ENCODE assay signal across 1 fruit fly cellular context in the genomic region with DNA sequence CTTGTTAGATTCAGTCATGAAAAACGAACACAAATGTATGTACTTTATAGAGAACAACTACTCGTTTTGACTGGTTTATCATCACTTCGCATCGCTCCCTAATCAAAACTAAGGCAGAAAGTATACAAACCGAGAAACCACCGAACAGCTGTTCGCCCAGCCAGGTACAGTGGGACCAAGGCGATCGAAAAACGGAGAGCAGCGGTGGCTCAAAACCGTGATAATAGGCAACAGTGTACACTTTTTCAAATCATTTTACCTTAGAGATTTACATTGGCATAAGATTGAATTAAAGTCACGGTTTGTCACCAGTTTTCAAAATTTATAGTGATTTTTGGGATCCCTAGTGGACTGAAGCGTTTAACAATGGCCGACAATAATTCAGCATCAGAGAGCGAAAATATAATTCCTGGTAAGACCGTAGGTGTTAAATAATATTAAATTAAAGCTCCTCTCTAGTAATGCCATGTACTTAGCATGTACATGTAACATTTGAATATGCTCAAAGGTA.
TF ChIP-seq lines count a peak whose summit lies in the region.

Gene CG42233, minus strand, starts transcription at position 51 of the 511 bp plus-strand sequence.
Gene CG1971, plus strand, starts transcription at position 241 of the 511 bp plus-strand sequence.

TF ChIP-seq in whole organism, embryonic, 481 proteins besides CTCF, POLR2A, EP300 and RAD21 (continued from another document and continues in another):
- 0 out of 2 replicates have a peak, but pooled peaks have one; percentile 23 for TF ChIP-seq lmd (GFP tag; IDR thresholded peaks at IDR 0.05; lab: Robert Waterston, UW)
- TF ChIP-seq dmrt99B (tag; optimal IDR thresholded peaks at IDR 0.05; lab: Kevin White, UChicago) = no peak
- no peak for TF ChIP-seq insv (GFP tag; optimal IDR thresholded peaks at IDR 0.05; lab: Kevin White, UChicago)
- 0 out of 2 replicates have a peak, but pooled peaks have one; percentile 39 for TF ChIP-seq sna (GFP tag; IDR thresholded peaks at IDR 0.05; lab: Robert Waterston, UW; ENCODE audit: partially characterized antibody)
- TF ChIP-seq exex (tag; optimal IDR thresholded peaks at IDR 0.05; lab: Kevin White, UChicago) = no peak
- TF ChIP-seq CG7839 (tag; optimal IDR thresholded peaks at IDR 0.05; lab: Kevin White, UChicago) = no peak
- TF ChIP-seq HmgZ (tag; optimal IDR thresholded peaks at IDR 0.05; lab: Kevin White, UChicago) = peak; percentile 3
- no peak for TF ChIP-seq hkb (optimal IDR thresholded peaks at IDR 0.05; lab: Kevin White, UChicago)
- no peak; the same call in 1 of the 2 replicates for TF ChIP-seq hkb (GFP tag; IDR thresholded peaks at IDR 0.05; lab: Robert Waterston, UW)
- no peak for TF ChIP-seq CG11456 (GFP tag; IDR thresholded peaks at IDR 0.05; lab: Robert Waterston, UW)
- no peak for TF ChIP-seq Trl (optimal IDR thresholded peaks at IDR 0.05; lab: Kevin White, UChicago)
- peak; percentile 3 for TF ChIP-seq Trl (GFP tag; optimal IDR thresholded peaks at IDR 0.05; lab: Kevin White, UChicago)
- TF ChIP-seq CG14441 (GFP tag; IDR thresholded peaks at IDR 0.05; lab: Robert Waterston, UW) = peak; percentile 52; the same call in 1 of the 2 replicates
- no peak for TF ChIP-seq Hmr (GFP tag; optimal IDR thresholded peaks at IDR 0.05; lab: Kevin White, UChicago)
- no peak for TF ChIP-seq CG15073 (GFP tag; optimal IDR thresholded peaks at IDR 0.05; lab: Kevin White, UChicago)
- TF ChIP-seq CG4404 (GFP tag; IDR thresholded peaks at IDR 0.05; lab: Robert Waterston, UW) = no peak
- TF ChIP-seq HLH54F (GFP tag; optimal IDR thresholded peaks at IDR 0.05; lab: Kevin White, UChicago) = peak; percentile 19
- no peak for TF ChIP-seq CG8089 (GFP tag; optimal IDR thresholded peaks at IDR 0.05; lab: Kevin White, UChicago)
- TF ChIP-seq lilli (GFP tag; optimal IDR thresholded peaks at IDR 0.05; lab: Kevin White, UChicago) = no peak
- no peak for TF ChIP-seq CG1792 (GFP tag; optimal IDR thresholded peaks at IDR 0.05; lab: Kevin White, UChicago)
- no peak for TF ChIP-seq so (GFP tag; IDR thresholded peaks at IDR 0.05; lab: Robert Waterston, UW)
- TF ChIP-seq Ssrp (tag; optimal IDR thresholded peaks at IDR 0.05; lab: Kevin White, UChicago) = no peak
- TF ChIP-seq CG18619 (GFP tag; optimal IDR thresholded peaks at IDR 0.05; lab: Kevin White, UChicago) = no peak
- no peak for TF ChIP-seq br (optimal IDR thresholded peaks at IDR 0.05; lab: Kevin White, UChicago)
- TF ChIP-seq sr (GFP tag; IDR thresholded peaks at IDR 0.05; lab: Robert Waterston, UW) = no peak
- peak; percentile 58 for TF ChIP-seq slbo (GFP tag; IDR thresholded peaks at IDR 0.05; lab: Robert Waterston, UW)
- TF ChIP-seq Mes4 (GFP tag; optimal IDR thresholded peaks at IDR 0.05; lab: Kevin White, UChicago) = no peak
- TF ChIP-seq phol (tag; optimal IDR thresholded peaks at IDR 0.05; lab: Kevin White, UChicago) = peak; percentile 52
- TF ChIP-seq ro (GFP tag; IDR thresholded peaks at IDR 0.05; lab: Robert Waterston, UW) = no peak
- no peak for TF ChIP-seq fd64A (GFP tag; optimal IDR thresholded peaks at IDR 0.05; lab: Kevin White, UChicago)
- peak; percentile 13 for TF ChIP-seq CG1233 (GFP tag; optimal IDR thresholded peaks at IDR 0.05; lab: Kevin White, UChicago)
- peak; percentile 58; the same call in 1 of the 2 replicates for TF ChIP-seq CG11696 (GFP tag; IDR thresholded peaks at IDR 0.05; lab: Robert Waterston, UW)
- TF ChIP-seq ash1 (GFP tag; optimal IDR thresholded peaks at IDR 0.05; lab: Kevin White, UChicago) = no peak
- no peak for TF ChIP-seq CG12769 (tag; optimal IDR thresholded peaks at IDR 0.05; lab: Kevin White, UChicago)
- TF ChIP-seq tll (GFP tag; optimal IDR thresholded peaks at IDR 0.05; lab: Kevin White, UChicago) = no peak
- TF ChIP-seq HmgD (GFP tag; optimal IDR thresholded peaks at IDR 0.05; lab: Kevin White, UChicago) = no peak
- TF ChIP-seq CG17359 (tag; optimal IDR thresholded peaks at IDR 0.05; lab: Kevin White, UChicago) = no peak
- TF ChIP-seq kay (GFP tag; optimal IDR thresholded peaks at IDR 0.05; lab: Kevin White, UChicago) = no peak
- TF ChIP-seq eve (GFP tag; optimal IDR thresholded peaks at IDR 0.05; lab: Kevin White, UChicago) = no peak
- TF ChIP-seq dpn (GFP tag; optimal IDR thresholded peaks at IDR 0.05; lab: Kevin White, UChicago) = no peak
- peak; percentile 25 for TF ChIP-seq her (GFP tag; optimal IDR thresholded peaks at IDR 0.05; lab: Kevin White, UChicago)
- TF ChIP-seq CG15011 (GFP tag; optimal IDR thresholded peaks at IDR 0.05; lab: Kevin White, UChicago) = no peak
- no peak for TF ChIP-seq Hand (GFP tag; optimal IDR thresholded peaks at IDR 0.05; lab: Kevin White, UChicago)
- TF ChIP-seq CG6813 (GFP tag; optimal IDR thresholded peaks at IDR 0.05; lab: Kevin White, UChicago) = no peak
- no peak for TF ChIP-seq CG5953 (GFP tag; IDR thresholded peaks at IDR 0.05; lab: Robert Waterston, UW)
- no peak for TF ChIP-seq wek (GFP tag; optimal IDR thresholded peaks at IDR 0.05; lab: Kevin White, UChicago)
- no peak for TF ChIP-seq Lhr (GFP tag; optimal IDR thresholded peaks at IDR 0.05; lab: Kevin White, UChicago)
- no peak for TF ChIP-seq ac (GFP tag; optimal IDR thresholded peaks at IDR 0.05; lab: Kevin White, UChicago)
- no peak for TF ChIP-seq lola (GFP tag; optimal IDR thresholded peaks at IDR 0.05; lab: Kevin White, UChicago)
- TF ChIP-seq CG7271 (tag; optimal IDR thresholded peaks at IDR 0.05; lab: Kevin White, UChicago) = no peak
- TF ChIP-seq CG6689 (GFP tag; IDR thresholded peaks at IDR 0.05; lab: Robert Waterston, UW) = no peak
- TF ChIP-seq CG4424 (GFP tag; optimal IDR thresholded peaks at IDR 0.05; lab: Kevin White, UChicago) = no peak
- TF ChIP-seq Taf1 (GFP tag; IDR thresholded peaks at IDR 0.05; lab: Robert Waterston, UW) = peak; percentile 14; the same call in 1 of the 2 replicates
- no peak for TF ChIP-seq CG6654 (GFP tag; optimal IDR thresholded peaks at IDR 0.05; lab: Kevin White, UChicago)
- no peak for TF ChIP-seq CG12659 (GFP tag; optimal IDR thresholded peaks at IDR 0.05; lab: Kevin White, UChicago)
- TF ChIP-seq Dll (GFP tag; IDR thresholded peaks at IDR 0.05; lab: Robert Waterston, UW; ENCODE audit: partially characterized antibody) = peak; percentile 48; the same call in 1 of the 4 replicates
- TF ChIP-seq lab (GFP tag; optimal IDR thresholded peaks at IDR 0.05; lab: Kevin White, UChicago) = no peak
- TF ChIP-seq CG10462 (GFP tag; optimal IDR thresholded peaks at IDR 0.05; lab: Kevin White, UChicago) = no peak
- TF ChIP-seq CHES-1-like (GFP tag; optimal IDR thresholded peaks at IDR 0.05; lab: Kevin White, UChicago) = no peak
- TF ChIP-seq lov (optimal IDR thresholded peaks at IDR 0.05; lab: Kevin White, UChicago) = no peak
- no peak for TF ChIP-seq lov (GFP tag; IDR thresholded peaks at IDR 0.05; lab: Robert Waterston, UW)
- TF ChIP-seq CG33557 (GFP tag; optimal IDR thresholded peaks at IDR 0.05; lab: Kevin White, UChicago) = peak; percentile 21
- TF ChIP-seq hth (optimal IDR thresholded peaks at IDR 0.05; lab: Kevin White, UChicago) = no peak
- no peak for TF ChIP-seq CG10543 (GFP tag; optimal IDR thresholded peaks at IDR 0.05; lab: Kevin White, UChicago)
- no peak for TF ChIP-seq CG1832 (GFP tag; optimal IDR thresholded peaks at IDR 0.05; lab: Kevin White, UChicago)
- TF ChIP-seq CG31388 (GFP tag; optimal IDR thresholded peaks at IDR 0.05; lab: Kevin White, UChicago) = no peak
- TF ChIP-seq Side (GFP tag; optimal IDR thresholded peaks at IDR 0.05; lab: Kevin White, UChicago) = no peak
- TF ChIP-seq CG10565 (GFP tag; optimal IDR thresholded peaks at IDR 0.05; lab: Kevin White, UChicago) = no peak
- TF ChIP-seq Dip2 (GFP tag; IDR thresholded peaks at IDR 0.05; lab: Robert Waterston, UW) = no peak
- TF ChIP-seq CG13287 (GFP tag; IDR thresholded peaks at IDR 0.05; lab: Robert Waterston, UW; ENCODE audit: partially characterized antibody) = peak; percentile 61
- peak; percentile 87 for TF ChIP-seq CG3995 (GFP tag; optimal IDR thresholded peaks at IDR 0.05; lab: Kevin White, UChicago)
- TF ChIP-seq bsh (GFP tag; optimal IDR thresholded peaks at IDR 0.05; lab: Kevin White, UChicago) = no peak
- peak; percentile 34 for TF ChIP-seq CG12391 (tag; optimal IDR thresholded peaks at IDR 0.05; lab: Kevin White, UChicago)
- TF ChIP-seq unc-4 (GFP tag; IDR thresholded peaks at IDR 0.05; lab: Robert Waterston, UW; ENCODE audit: partially characterized antibody) = no peak
- TF ChIP-seq CG8281 (tag; optimal IDR thresholded peaks at IDR 0.05; lab: Kevin White, UChicago) = no peak
- TF ChIP-seq CG18262 (tag; optimal IDR thresholded peaks at IDR 0.05; lab: Kevin White, UChicago) = no peak
- no peak for TF ChIP-seq caup (GFP tag; optimal IDR thresholded peaks at IDR 0.05; lab: Kevin White, UChicago; ENCODE audit: severe bottlenecking)
- TF ChIP-seq pum (GFP tag; optimal IDR thresholded peaks at IDR 0.05; lab: Kevin White, UChicago) = peak; percentile 31
- no peak for TF ChIP-seq hbn (GFP tag; IDR thresholded peaks at IDR 0.05; lab: Robert Waterston, UW; ENCODE audit: partially characterized antibody)
- TF ChIP-seq ewg (GFP tag; optimal IDR thresholded peaks at IDR 0.05; lab: Kevin White, UChicago) = no peak
- TF ChIP-seq ken (GFP tag; IDR thresholded peaks at IDR 0.05; lab: Robert Waterston, UW) = no peak
- TF ChIP-seq Abd-B (GFP tag; optimal IDR thresholded peaks at IDR 0.05; lab: Kevin White, UChicago) = no peak
- no peak for TF ChIP-seq gcm2 (GFP tag; optimal IDR thresholded peaks at IDR 0.05; lab: Kevin White, UChicago)
- peak; percentile 44 for TF ChIP-seq grn (GFP tag; optimal IDR thresholded peaks at IDR 0.05; lab: Kevin White, UChicago)
- no peak for TF ChIP-seq wdn (GFP tag; IDR thresholded peaks at IDR 0.05; lab: Robert Waterston, UW)
- peak; percentile 26 for TF ChIP-seq Ets65A (GFP tag; lab: Kevin White, UChicago)
- TF ChIP-seq Sry-δ (GFP tag; optimal IDR thresholded peaks at IDR 0.05; lab: Kevin White, UChicago) = peak; percentile 30
- TF ChIP-seq CG12236 (GFP tag; optimal IDR thresholded peaks at IDR 0.05; lab: Kevin White, UChicago) = no peak
- no peak for TF ChIP-seq BtbVII (GFP tag; optimal IDR thresholded peaks at IDR 0.05; lab: Kevin White, UChicago)
- TF ChIP-seq CG15514 (GFP tag; optimal IDR thresholded peaks at IDR 0.05; lab: Kevin White, UChicago) = peak; percentile 37
- TF ChIP-seq Dip3 (GFP tag; optimal IDR thresholded peaks at IDR 0.05; lab: Kevin White, UChicago) = peak; percentile 13
- no peak for TF ChIP-seq Sry-β (GFP tag; optimal IDR thresholded peaks at IDR 0.05; lab: Kevin White, UChicago)
- no peak for TF ChIP-seq ttk (GFP tag; IDR thresholded peaks at IDR 0.05; lab: Robert Waterston, UW)
- no peak for TF ChIP-seq Hr78 (GFP tag; optimal IDR thresholded peaks at IDR 0.05; lab: Kevin White, UChicago)
- no peak for TF ChIP-seq CG2712 (tag; optimal IDR thresholded peaks at IDR 0.05; lab: Kevin White, UChicago)
- TF ChIP-seq prd (optimal IDR thresholded peaks at IDR 0.05; lab: Kevin White, UChicago) = no peak
- peak; percentile 31; the same call in 1 of the 3 replicates for TF ChIP-seq prd (GFP tag; IDR thresholded peaks at IDR 0.05; lab: Robert Waterston, UW)
- TF ChIP-seq Nf-YA (GFP tag; IDR thresholded peaks at IDR 0.05; lab: Robert Waterston, UW) = no peak
- TF ChIP-seq CG10654 (GFP tag; optimal IDR thresholded peaks at IDR 0.05; lab: Kevin White, UChicago) = no peak
- no peak for TF ChIP-seq jing (GFP tag; optimal IDR thresholded peaks at IDR 0.05; lab: Kevin White, UChicago)
- no peak for TF ChIP-seq ERR (GFP tag; optimal IDR thresholded peaks at IDR 0.05; lab: Kevin White, UChicago)
- TF ChIP-seq CG15601 (tag; optimal IDR thresholded peaks at IDR 0.05; lab: Kevin White, UChicago) = no peak
- no peak for TF ChIP-seq Mrtf (GFP tag; IDR thresholded peaks at IDR 0.05; lab: Robert Waterston, UW)
- TF ChIP-seq CG31365 (tag; optimal IDR thresholded peaks at IDR 0.05; lab: Kevin White, UChicago) = no peak
- TF ChIP-seq ase (GFP tag; IDR thresholded peaks at IDR 0.05; lab: Robert Waterston, UW) = peak; percentile 36; the same call in 1 of the 3 replicates
- no peak for TF ChIP-seq bcd (GFP tag; optimal IDR thresholded peaks at IDR 0.05; lab: Kevin White, UChicago)
- TF ChIP-seq CG18476 (GFP tag; optimal IDR thresholded peaks at IDR 0.05; lab: Kevin White, UChicago) = no peak
- TF ChIP-seq CG30431 (GFP tag; optimal IDR thresholded peaks at IDR 0.05; lab: Kevin White, UChicago) = no peak
- no peak for TF ChIP-seq CrebB (tag; optimal IDR thresholded peaks at IDR 0.05; lab: Kevin White, UChicago)
- TF ChIP-seq CG2889 (GFP tag; IDR thresholded peaks at IDR 0.05; lab: Robert Waterston, UW) = no peak
- TF ChIP-seq scrt (GFP tag; optimal IDR thresholded peaks at IDR 0.05; lab: Kevin White, UChicago) = no peak
- TF ChIP-seq pita (GFP tag; optimal IDR thresholded peaks at IDR 0.05; lab: Kevin White, UChicago) = no peak
- 0 out of 3 replicates have a peak, but pooled peaks have one; percentile 22 for TF ChIP-seq H15 (GFP tag; IDR thresholded peaks at IDR 0.05; lab: Robert Waterston, UW)
- TF ChIP-seq CG31224 (GFP tag; IDR thresholded peaks at IDR 0.05; lab: Robert Waterston, UW) = no peak
- TF ChIP-seq row (GFP tag; IDR thresholded peaks at IDR 0.05; lab: Robert Waterston, UW) = peak; percentile 87
- TF ChIP-seq NC2β (GFP tag; optimal IDR thresholded peaks at IDR 0.05; lab: Kevin White, UChicago) = no peak
- no peak for TF ChIP-seq p53 (GFP tag; optimal IDR thresholded peaks at IDR 0.05; lab: Kevin White, UChicago)
- TF ChIP-seq H2.0 (GFP tag; IDR thresholded peaks at IDR 0.05; lab: Robert Waterston, UW) = no peak
- TF ChIP-seq CG8388 (GFP tag; optimal IDR thresholded peaks at IDR 0.05; lab: Kevin White, UChicago) = peak; percentile 34
- no peak for TF ChIP-seq sima (GFP tag; optimal IDR thresholded peaks at IDR 0.05; lab: Kevin White, UChicago)
- no peak for TF ChIP-seq seq (GFP tag; IDR thresholded peaks at IDR 0.05; lab: Robert Waterston, UW)
- no peak for TF ChIP-seq sqz (GFP tag; optimal IDR thresholded peaks at IDR 0.05; lab: Kevin White, UChicago)
- peak; percentile 5 for TF ChIP-seq tx (GFP tag; optimal IDR thresholded peaks at IDR 0.05; lab: Kevin White, UChicago)
- no peak for TF ChIP-seq CG10959 (GFP tag; IDR thresholded peaks at IDR 0.05; lab: Robert Waterston, UW)
- TF ChIP-seq twi (tag; optimal IDR thresholded peaks at IDR 0.05; lab: Kevin White, UChicago) = no peak
- TF ChIP-seq nom (GFP tag; optimal IDR thresholded peaks at IDR 0.05; lab: Kevin White, UChicago) = no peak
- no peak for TF ChIP-seq CG12744 (GFP tag; optimal IDR thresholded peaks at IDR 0.05; lab: Kevin White, UChicago)
- TF ChIP-seq Chrac-16 (GFP tag; optimal IDR thresholded peaks at IDR 0.05; lab: Kevin White, UChicago) = no peak
- no peak for TF ChIP-seq Dref (GFP tag; IDR thresholded peaks at IDR 0.05; lab: Robert Waterston, UW)
- TF ChIP-seq chn (GFP tag; optimal IDR thresholded peaks at IDR 0.05; lab: Kevin White, UChicago) = peak; percentile 32
